Fruit fly (Drosophila melanogaster) whole organism, embryonic: ENCODE results near the gene Tomosyn.

ENCODE experiments used
- ATbp ChIP-seq: fragments of 200-800 bp; sonication (Bioruptor generic); optimal IDR thresholded peaks from 2 replicates; lab custom pipeline; 2017; ENCODE audit warnings: missing biosample characterization, mild to moderate bottlenecking, missing genetic modification characterization, missing genetic modification reagents
- Atf3 ChIP-seq: fragments of 200-800 bp; sonication (Bioruptor generic); optimal IDR thresholded peaks from 3 replicates; lab custom pipeline; 2016; ENCODE audit warnings: missing biosample characterization, missing genetic modification characterization
- CG10654 ChIP-seq: fragments of 200-800 bp; sonication (Bioruptor generic); optimal IDR thresholded peaks from 2 replicates; lab custom pipeline; 2016; ENCODE audit warnings: missing biosample characterization, missing genetic modification characterization
- CG12155 ChIP-seq: fragments of 200-800 bp; sonication (Bioruptor generic); optimal IDR thresholded peaks from 3 replicates; lab custom pipeline; 2016; ENCODE audit warnings: missing biosample characterization, missing genetic modification characterization
- CG13624 ChIP-seq: fragments of 200-800 bp; sonication (Bioruptor generic); optimal IDR thresholded peaks from 2 replicates; lab custom pipeline; 2016; ENCODE audit warnings: missing biosample characterization, missing genetic modification characterization
- CG14667 ChIP-seq: fragments of 200-800 bp; sonication (Bioruptor generic); IDR thresholded peaks from 2 replicates; pipeline ENCODE4 v1.3.6; 2022; ENCODE audit warnings: missing biosample characterization, missing genetic modification characterization
- CG14860 ChIP-seq: fragments of 200-800 bp; sonication (Bioruptor generic); IDR thresholded peaks from 3 replicates; pipeline ENCODE4 v1.3.6; 2022; ENCODE audit warnings: missing biosample characterization, missing genetic modification characterization; ENCODE audit not compliant: partially characterized antibody
- CG1602 ChIP-seq: fragments of 200-800 bp; sonication (Bioruptor generic); optimal IDR thresholded peaks from 3 replicates; lab custom pipeline; 2016; ENCODE audit warnings: missing biosample characterization, missing genetic modification characterization
- CG1603 ChIP-seq: fragments of 200-800 bp; sonication (Bioruptor generic); optimal IDR thresholded peaks from 2 replicates; lab custom pipeline; 2019; ENCODE audit warnings: missing biosample characterization, mild to moderate bottlenecking, missing genetic modification characterization, moderate library complexity
- CG2889 ChIP-seq: fragments of 200-800 bp; sonication (Bioruptor generic); IDR thresholded peaks from 3 replicates; pipeline ENCODE4 v1.3.6; 2022; ENCODE audit warnings: missing biosample characterization, missing genetic modification characterization
- CG30403 ChIP-seq: fragments of 200-800 bp; sonication (Bioruptor generic); optimal IDR thresholded peaks from 3 replicates; lab custom pipeline; 2016; ENCODE audit warnings: missing biosample characterization, missing genetic modification characterization
- CG31365 ChIP-seq: fragments of 200-800 bp; sonication (Bioruptor generic); optimal IDR thresholded peaks from 2 replicates; lab custom pipeline; 2018; ENCODE audit warnings: missing biosample characterization, mild to moderate bottlenecking, missing genetic modification characterization
- CG31441 ChIP-seq: fragments of 200-800 bp; sonication (Bioruptor generic); IDR thresholded peaks from 2 replicates; pipeline ENCODE4 v1.3.6; 2022; ENCODE audit warnings: missing biosample characterization, missing genetic modification characterization
- CG3726 ChIP-seq: fragments of 200-800 bp; sonication (Bioruptor generic); IDR thresholded peaks from 3 replicates; pipeline ENCODE4, ENCODE4 v1.3.6; 2022; ENCODE audit warnings: missing biosample characterization, missing genetic modification characterization
- CG4820 ChIP-seq: fragments of 200-800 bp; sonication (Bioruptor generic); optimal IDR thresholded peaks from 3 replicates; lab custom pipeline; 2016; ENCODE audit warnings: missing biosample characterization, missing genetic modification characterization
- CG7271 ChIP-seq: fragments of 200-800 bp; sonication (Bioruptor generic); optimal IDR thresholded peaks from 2 replicates; lab custom pipeline; 2018; ENCODE audit warnings: missing biosample characterization, mild to moderate bottlenecking, missing genetic modification characterization, moderate library complexity
- CG7839 ChIP-seq: fragments of 200-800 bp; sonication (Bioruptor generic); optimal IDR thresholded peaks from 3 replicates; lab custom pipeline; 2018; ENCODE audit warnings: missing biosample characterization, mild to moderate bottlenecking, missing genetic modification characterization, moderate library complexity
- CoRest ChIP-seq: fragments of 200-800 bp; sonication (Bioruptor generic); optimal IDR thresholded peaks from 3 replicates; lab custom pipeline; 2018; ENCODE audit warnings: missing biosample characterization, mild to moderate bottlenecking, missing genetic modification characterization, moderate library complexity
- D19A ChIP-seq: fragments of 200-800 bp; optimal IDR thresholded peaks from 3 replicates; lab custom pipeline; 2019; ENCODE audit warnings: missing biosample characterization, mild to moderate bottlenecking, missing genetic modification characterization, moderate library complexity
- Fer2 ChIP-seq: fragments of 200-800 bp; sonication (Bioruptor generic); optimal IDR thresholded peaks from 2 replicates; lab custom pipeline; 2018; ENCODE audit warnings: missing biosample characterization, mild to moderate bottlenecking, missing genetic modification characterization, moderate library complexity
- Fer3 ChIP-seq: fragments of 200-800 bp; sonication (Bioruptor generic); optimal IDR thresholded peaks from 2 replicates; lab custom pipeline; 2018; ENCODE audit warnings: missing biosample characterization, mild to moderate bottlenecking, missing genetic modification characterization, moderate library complexity
- GATAe ChIP-seq: fragments of 200-800 bp; sonication (Bioruptor generic); conservative IDR thresholded peaks from 2 replicates; pipeline ENCODE4 v1.3.6; 2022; ENCODE audit warnings: missing biosample characterization, missing genetic modification characterization
- Gsc ChIP-seq: fragments of 200-800 bp; sonication (Bioruptor generic); IDR thresholded peaks from 2 replicates; pipeline ENCODE4 v1.3.6; 2022; ENCODE audit warnings: missing biosample characterization, missing genetic modification characterization
- Gug ChIP-seq: fragments of 200-800 bp; sonication (Bioruptor generic); IDR thresholded peaks from 4 replicates; pipeline ENCODE4 v1.3.6; 2022; ENCODE audit warnings: missing biosample characterization, missing genetic modification characterization
- H15 ChIP-seq: fragments of 200-800 bp; sonication (Bioruptor generic); IDR thresholded peaks from 3 replicates; pipeline ENCODE4 v1.3.6; 2022; ENCODE audit warnings: missing biosample characterization, missing genetic modification characterization
- HmgD ChIP-seq: fragments of 200-800 bp; sonication (Bioruptor generic); optimal IDR thresholded peaks from 3 replicates; lab custom pipeline; 2016; ENCODE audit warnings: missing biosample characterization, missing genetic modification characterization
- HmgZ ChIP-seq: fragments of 200-800 bp; sonication (Bioruptor generic); optimal IDR thresholded peaks from 2 replicates; lab custom pipeline; 2018; ENCODE audit warnings: missing biosample characterization, mild to moderate bottlenecking, missing genetic modification characterization
- Lim3 ChIP-seq: fragments of 200-800 bp; sonication (Bioruptor generic); IDR thresholded peaks from 2 replicates; pipeline ENCODE4 v1.3.6; 2022; ENCODE audit warnings: missing biosample characterization, missing genetic modification characterization
- MTF-1 ChIP-seq: fragments of 200-800 bp; sonication (Bioruptor generic); optimal IDR thresholded peaks from 2 replicates; lab custom pipeline; 2018; ENCODE audit warnings: missing biosample characterization, mild to moderate bottlenecking, missing genetic modification characterization, borderline replicate concordance
- Myb ChIP-seq: fragments of 200-800 bp; sonication (Bioruptor generic); optimal IDR thresholded peaks from 2 replicates; lab custom pipeline; 2016; ENCODE audit warnings: missing biosample characterization, missing genetic modification characterization
- Nf-YC ChIP-seq: fragments of 200-800 bp; optimal IDR thresholded peaks from 3 replicates; lab custom pipeline; 2019; ENCODE audit warnings: missing biosample characterization, mild to moderate bottlenecking, missing genetic modification characterization, moderate library complexity
- Sry-δ ChIP-seq: fragments of 200-800 bp; sonication (Bioruptor generic); optimal IDR thresholded peaks from 2 replicates; lab custom pipeline; 2016; ENCODE audit warnings: missing biosample characterization, missing genetic modification characterization
- TFAM ChIP-seq: fragments of 200-800 bp; sonication (Bioruptor generic); optimal IDR thresholded peaks from 2 replicates; lab custom pipeline; 2017; ENCODE audit warnings: missing biosample characterization, missing genetic modification characterization, inconsistent platforms
- bcd ChIP-seq: fragments of 200-800 bp; sonication (Bioruptor generic); optimal IDR thresholded peaks from 2 replicates; lab custom pipeline; 2017; ENCODE audit warnings: missing biosample characterization, mild to moderate bottlenecking, missing genetic modification characterization
- cad ChIP-seq: fragments of >200 bp; optimal IDR thresholded peaks from 2 replicates; lab custom pipeline; 2017; ENCODE audit warnings: missing biosample characterization, missing genetic modification characterization
- chm ChIP-seq: fragments of 200-800 bp; sonication (Bioruptor generic); IDR thresholded peaks from 2 replicates; pipeline ENCODE4 v1.3.6; 2022; ENCODE audit warnings: missing biosample characterization, missing genetic modification characterization
- eve ChIP-seq, 2 experiments: fragments of >200 bp; optimal IDR thresholded peaks; 2 replicates each; lab custom pipeline; 2017; ENCODE audit warnings: missing biosample characterization in 2 of 2, missing genetic modification characterization in 2 of 2
- insv ChIP-seq, 2 experiments: fragments of 200-800 bp; sonication (Bioruptor generic); optimal IDR thresholded peaks; 3 replicates each; lab custom pipeline; 2016 to 2018; ENCODE audit warnings: missing biosample characterization in 2 of 2, missing genetic modification characterization in 2 of 2
- kni ChIP-seq: fragments of 200-800 bp; sonication (Bioruptor generic); optimal IDR thresholded peaks from 3 replicates; lab custom pipeline; 2017; ENCODE audit warnings: mild to moderate bottlenecking, missing biosample characterization, missing genetic modification reagents, missing genetic modification characterization
- nmo ChIP-seq: fragments of 200-800 bp; sonication (Bioruptor generic); optimal IDR thresholded peaks from 2 replicates; lab custom pipeline; 2018; ENCODE audit warnings: missing biosample characterization, mild to moderate bottlenecking, missing genetic modification characterization, moderate library complexity
- nom ChIP-seq: fragments of 200-800 bp; sonication (Bioruptor generic); optimal IDR thresholded peaks from 2 replicates; lab custom pipeline; 2017; ENCODE audit warnings: missing biosample characterization, missing genetic modification characterization, mild to moderate bottlenecking, moderate library complexity, missing genetic modification reagents
- oc ChIP-seq: fragments of 200-800 bp; sonication (Bioruptor generic); optimal IDR thresholded peaks from 2 replicates; lab custom pipeline; 2018; ENCODE audit warnings: missing biosample characterization, mild to moderate bottlenecking, missing genetic modification characterization, moderate library complexity
- repo ChIP-seq: fragments of 200-800 bp; sonication (Bioruptor generic); optimal IDR thresholded peaks from 2 replicates; lab custom pipeline; 2016; ENCODE audit warnings: missing biosample characterization, missing genetic modification characterization
- row ChIP-seq: fragments of 200-800 bp; sonication (Bioruptor generic); IDR thresholded peaks from 3 replicates; pipeline ENCODE4 v1.3.6; 2022; ENCODE audit warnings: missing biosample characterization, missing genetic modification characterization
- seq ChIP-seq: fragments of 200-800 bp; sonication (Bioruptor generic); IDR thresholded peaks from 2 replicates; pipeline ENCODE4 v1.3.6; 2022; ENCODE audit warnings: missing biosample characterization, missing genetic modification characterization
- sisA ChIP-seq: fragments of 200-800 bp; sonication (Bioruptor generic); IDR thresholded peaks from 2 replicates; pipeline ENCODE4 v1.3.6; 2022; ENCODE audit warnings: missing biosample characterization, missing genetic modification characterization
- trh ChIP-seq: fragments of 200-800 bp; sonication (Bioruptor generic); optimal IDR thresholded peaks from 2 replicates; lab custom pipeline; 2016; ENCODE audit warnings: missing biosample characterization, missing genetic modification characterization
- vnd ChIP-seq: fragments of 200-800 bp; sonication (Bioruptor generic); IDR thresholded peaks from 3 replicates; pipeline ENCODE4 v1.3.6; 2022; ENCODE audit warnings: missing biosample characterization, missing genetic modification characterization; ENCODE audit not compliant: partially characterized antibody
- z ChIP-seq: fragments of 200-800 bp; sonication (Bioruptor generic); IDR thresholded peaks from 3 replicates; pipeline ENCODE4 v1.3.6; 2022; ENCODE audit warnings: missing biosample characterization, missing genetic modification characterization

Tomosyn gene

DNA sequence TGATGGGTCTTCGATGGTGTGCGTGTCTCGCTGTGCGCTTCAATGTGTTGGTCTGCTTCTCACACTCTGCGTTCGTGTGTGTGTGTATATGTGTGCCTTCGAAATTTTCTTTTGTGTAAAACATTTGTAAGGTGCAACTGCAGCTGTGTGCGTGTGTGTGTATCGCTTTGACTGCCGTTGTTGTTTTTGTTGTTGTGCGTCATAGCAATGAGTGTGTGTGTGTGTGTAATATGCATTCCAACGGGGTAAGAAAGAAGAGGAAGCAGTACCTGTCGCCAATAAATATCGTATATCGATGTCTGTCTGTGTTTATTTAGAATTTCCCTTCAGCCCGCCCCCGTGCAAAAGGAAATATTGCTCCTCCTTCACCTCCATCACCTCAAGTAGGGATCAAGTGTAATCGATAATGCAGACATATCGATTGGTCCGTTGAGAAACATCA is 22.9 kb downstream of the Tomosyn start (continued):
- TF ChIP-seq seq (GFP tag; lab: Robert Waterston, UW) (no peak), row (peak; percentile 8; the same call in 1 of the 3 replicates), nmo (GFP tag; lab: Kevin White, UChicago) (peak; percentile 26), CG12155 (GFP tag; lab: Kevin White, UChicago) (peak; percentile 63), CG14667 (GFP tag; lab: Robert Waterston, UW) (no peak), vnd (GFP tag; lab: Robert Waterston, UW) (0 out of 3 replicates have a peak, but pooled peaks have one; percentile 25), CG14860 (GFP tag; lab: Robert Waterston, UW) (peak; percentile 41; the same call in 1 of the 3 replicates), CG10654 (GFP tag; lab: Kevin White, UChicago) (no peak), D19A (no peak), cad (GFP tag; lab: Kevin White, UChicago) (no peak), nom (GFP tag; lab: Kevin White, UChicago) (peak; percentile 25), z (GFP tag; lab: Robert Waterston, UW) (no peak), Fer2 (tag; lab: Kevin White, UChicago) (no peak), Lim3 (GFP tag; lab: Robert Waterston, UW) (no peak), CG2889 (GFP tag; lab: Robert Waterston, UW) (no peak), Sry-δ (peak; percentile 57), Nf-YC (tag; lab: Kevin White, UChicago) (peak; percentile 16), bcd (no peak), CG30403 (no peak), HmgD (peak; percentile 61), CoRest (tag; lab: Kevin White, UChicago) (peak; percentile 6), CG1603 (tag; lab: Kevin White, UChicago) (peak; percentile 36), CG1602 (GFP tag; lab: Kevin White, UChicago) (no peak), trh (GFP tag; lab: Kevin White, UChicago) (no peak), HmgZ (tag; lab: Kevin White, UChicago) (peak; percentile 35), CG31441 (GFP tag; lab: Robert Waterston, UW) (no peak), GATAe (no peak), CG13624 (GFP tag; lab: Kevin White, UChicago) (no peak)

DNA sequence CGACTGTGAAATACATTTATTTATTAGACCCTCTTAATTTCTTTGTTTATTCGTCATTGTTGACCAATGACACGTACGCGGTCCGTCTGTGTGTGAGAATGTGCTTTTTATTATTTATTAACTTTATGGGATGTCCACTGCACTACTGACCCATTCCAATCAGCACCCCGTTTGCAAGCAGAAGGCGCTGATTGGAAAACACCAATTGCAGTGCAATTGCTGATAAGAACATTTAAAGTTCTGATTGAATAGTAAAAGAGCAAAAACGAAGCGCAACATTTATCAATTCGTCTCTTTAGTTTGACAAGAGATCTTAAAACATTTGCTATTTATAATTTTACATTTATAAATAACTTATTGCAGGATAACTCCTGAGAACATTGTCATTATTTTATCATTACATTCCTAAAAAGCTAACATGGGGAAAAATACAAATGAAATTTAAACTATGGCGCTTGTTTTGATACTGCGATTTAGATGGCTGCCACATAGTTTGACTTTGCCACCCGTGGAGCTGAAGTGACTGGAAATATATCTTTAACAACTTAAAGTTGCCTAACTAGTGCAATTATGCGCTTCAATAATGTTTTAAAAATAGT is 27.1 kb downstream of the Tomosyn start:
- TF ChIP-seq TFAM, result no peak
- no peak for TF ChIP-seq chm (GFP tag; lab: Robert Waterston, UW)
- 0 out of 2 replicates have a peak, but pooled peaks have one; percentile 8 for TF ChIP-seq sisA (GFP tag; lab: Robert Waterston, UW)
- peak; percentile 14 for TF ChIP-seq Fer3 (tag; lab: Kevin White, UChicago)
- TF ChIP-seq eve (GFP tag; optimal IDR thresholded peaks at IDR 0.05; lab: Kevin White, UChicago), result peak in 1 of 2 experiments; percentile 42
- no peak for TF ChIP-seq MTF-1
- TF ChIP-seq nom (GFP tag; lab: Kevin White, UChicago), result peak; percentile 32
- TF ChIP-seq insv (GFP tag; optimal IDR thresholded peaks at IDR 0.05; lab: Kevin White, UChicago), result peak; percentile 87 to 98
- TF ChIP-seq ATbp (GFP tag; lab: Kevin White, UChicago), result peak; percentile 10

DNA sequence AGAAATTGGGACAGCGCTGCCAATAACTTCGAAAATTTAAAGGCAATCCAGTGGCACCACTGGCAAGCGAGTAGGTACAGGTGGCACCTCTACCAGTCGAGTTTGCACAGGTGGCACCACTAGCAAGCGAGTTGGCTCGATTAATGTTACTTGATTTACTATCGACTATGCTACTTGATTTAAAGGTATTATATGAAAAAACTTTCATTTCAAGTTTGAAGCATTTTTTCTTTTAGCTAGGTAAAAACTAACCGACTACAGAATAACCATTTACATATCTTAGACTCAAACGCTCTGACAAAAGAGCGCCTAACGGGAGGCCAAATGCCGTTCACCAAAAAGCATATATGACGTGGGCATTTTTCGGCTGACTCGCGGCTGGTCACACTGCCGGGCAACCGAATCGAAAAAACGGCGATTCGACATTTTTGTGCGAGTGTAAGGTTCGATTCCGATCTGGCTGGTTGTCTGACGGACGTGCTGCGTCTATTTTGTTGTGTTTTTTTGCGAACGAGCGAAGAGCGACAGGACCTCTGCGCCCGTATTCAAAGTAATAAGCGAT is 27.7 kb downstream of the Tomosyn start, which contains the start of gene Tis11:
Gene Tis11 (plus strand): TSS at position 417 of the 562 bp plus-strand sequence.
- TF ChIP-seq kni (GFP tag; lab: Kevin White, UChicago) (no peak), Myb (peak; percentile 65), CG7271 (tag; lab: Kevin White, UChicago) (no peak), Gsc (GFP tag; lab: Robert Waterston, UW) (no peak), CG31365 (tag; lab: Kevin White, UChicago) (no peak), repo (no peak), Gug (GFP tag; lab: Robert Waterston, UW) (no peak), chm (GFP tag; lab: Robert Waterston, UW) (peak; percentile 94), CG3726 (no peak), Atf3 (GFP tag; lab: Kevin White, UChicago) (no peak), CG4820 (no peak), CG7839 (tag; lab: Kevin White, UChicago) (no peak), oc (tag; lab: Kevin White, UChicago) (no peak), H15 (GFP tag; lab: Robert Waterston, UW) (no peak)
